Worm (Caenorhabditis elegans): ENCODE results near the gene srw-86.

Gene srw-86

ce11 chrV:19433806-19434437, 33.4 kb upstream of the srw-86 start, which contains the start of gene C25F9.16:
Gene C25F9.16, plus strand, starts transcription at chrV:19434387.
- TF ChIP-seq lin-13 (GFP tag; optimal IDR thresholded peaks at IDR 0.05): no peak
- TF ChIP-seq fos-1 (tag; optimal IDR thresholded peaks at IDR 0.05): peak; percentile 10

- TF ChIP-seq sem-4 (tag; optimal IDR thresholded peaks at IDR 0.05): no peak
Observed at ce11 chrV:19432972-19433371, 32.5 kb upstream of the srw-86 start, which contains the start of gene C25F9.11. Gene C25F9.11, minus strand, starts transcription at chrV:19433072.

ce11 chrV:19432030-19432429, 31.5 kb upstream of the srw-86 start:
- TF ChIP-seq ZK546.5 (tag; optimal IDR thresholded peaks at IDR 0.05) (no peak), nhr-129 (tag; optimal IDR thresholded peaks at IDR 0.05) (peak; percentile 25)

- TF ChIP-seq sem-4 (tag; optimal IDR thresholded peaks at IDR 0.05) (no peak), zag-1 (tag; optimal IDR thresholded peaks at IDR 0.05) (no peak), nhr-237 (tag; optimal IDR thresholded peaks at IDR 0.05) (no peak), ztf-11 (tag; optimal IDR thresholded peaks at IDR 0.05) (no peak), unc-62 (GFP tag; optimal IDR thresholded peaks at IDR 0.05) (no peak), crh-2 (tag; optimal IDR thresholded peaks at IDR 0.05) (no peak), ceh-82 (tag; optimal IDR thresholded peaks at IDR 0.05) (no peak), ztf-1 (GFP tag; conservative IDR thresholded peaks at IDR 0.05) (no peak), sma-3 (GFP tag; optimal IDR thresholded peaks at IDR 0.05) (no peak), mab-5 (tag; optimal IDR thresholded peaks at IDR 0.05) (no peak), nhr-23 (tag; optimal IDR thresholded peaks at IDR 0.05) (no peak), nhr-6 (tag; optimal IDR thresholded peaks at IDR 0.05) (no peak), F13H6.1 (tag; optimal IDR thresholded peaks at IDR 0.05) (no peak), lin-13 (GFP tag; optimal IDR thresholded peaks at IDR 0.05) (no peak)
Observed at ce11 chrV:19431036-19431435, 30.5 kb upstream of the srw-86 start, which contains the start of gene srw-85. Gene srw-85, minus strand, starts transcription at chrV:19431136.

ce11 chrV:19430351-19430913, 29.9 kb upstream of the srw-86 start:
- peak; percentile 5 for TF ChIP-seq Y55F3AM.14 (GFP tag; optimal IDR thresholded peaks at IDR 0.05)
- no peak for TF ChIP-seq gmeb-1 (tag; optimal IDR thresholded peaks at IDR 0.05)

- TF ChIP-seq nhr-10 (tag; optimal IDR thresholded peaks at IDR 0.05) (no peak), gmeb-1 (tag; optimal IDR thresholded peaks at IDR 0.05) (no peak), lin-39 (tag; optimal IDR thresholded peaks at IDR 0.05) (no peak), peb-1 (tag; optimal IDR thresholded peaks at IDR 0.05) (no peak), nhr-77 (tag; optimal IDR thresholded peaks at IDR 0.05) (no peak), ceh-16 (tag; optimal IDR thresholded peaks at IDR 0.05) (peak; percentile 59), elt-3 (tag; optimal IDR thresholded peaks at IDR 0.05) (no peak), nhr-237 (tag; optimal IDR thresholded peaks at IDR 0.05) (no peak), blmp-1 (tag; optimal IDR thresholded peaks at IDR 0.05; ENCODE audit: insufficient read depth) (no peak), nhr-6 (tag; optimal IDR thresholded peaks at IDR 0.05) (no peak), mbf-1 (tag; optimal IDR thresholded peaks at IDR 0.05) (no peak), sem-4 (tag; optimal IDR thresholded peaks at IDR 0.05) (no peak), F13H6.1 (tag; optimal IDR thresholded peaks at IDR 0.05) (no peak), unc-39 (tag; optimal IDR thresholded peaks at IDR 0.05) (no peak), R02D3.7 (tag; optimal IDR thresholded peaks at IDR 0.05) (no peak), crh-2 (tag; optimal IDR thresholded peaks at IDR 0.05) (no peak), nhr-12 (tag; optimal IDR thresholded peaks at IDR 0.05) (no peak), ceh-82 (tag; optimal IDR thresholded peaks at IDR 0.05) (no peak), unc-62 (GFP tag; optimal IDR thresholded peaks at IDR 0.05) (no peak), lin-11 (tag; optimal IDR thresholded peaks at IDR 0.05) (no peak), aly-2 (tag; optimal IDR thresholded peaks at IDR 0.05) (no peak), egl-27 (tag; optimal IDR thresholded peaks at IDR 0.05) (no peak), skn-1 (tag; optimal IDR thresholded peaks at IDR 0.05) (no peak), mdl-1 (tag; optimal IDR thresholded peaks at IDR 0.05) (no peak), ZK546.5 (tag; optimal IDR thresholded peaks at IDR 0.05) (no peak), nhr-25 (tag; optimal IDR thresholded peaks at IDR 0.05) (peak; percentile 54), sma-3 (GFP tag; optimal IDR thresholded peaks at IDR 0.05) (no peak), dmd-4 (tag; optimal IDR thresholded peaks at IDR 0.05) (no peak), nhr-23 (tag; optimal IDR thresholded peaks at IDR 0.05) (peak; percentile 95), elt-1 (tag; optimal IDR thresholded peaks at IDR 0.05) (peak; percentile 99), sma-9 (GFP tag; optimal IDR thresholded peaks at IDR 0.05) (peak; percentile 90), sma-9 (tag; optimal IDR thresholded peaks at IDR 0.05) (no peak), C34F6.9 (tag; optimal IDR thresholded peaks at IDR 0.05) (no peak), lin-13 (GFP tag; optimal IDR thresholded peaks at IDR 0.05) (no peak), zag-1 (tag; optimal IDR thresholded peaks at IDR 0.05) (no peak), ztf-4 (tag; optimal IDR thresholded peaks at IDR 0.05) (no peak)
Observed at ce11 chrV:19429605-19430004, 29.1 kb upstream of the srw-86 start.

Data from whole organism, L2 larva.